Worm (Caenorhabditis elegans) whole organism, L4/young adult: Measurements from ENCODE around the gene C36C5.14.

ENCODE experiments used
- dao-5 ChIP-seq: sonication (generic microtip); optimal IDR thresholded peaks from 2 replicates; lab custom pipeline; 2016; ENCODE audit warnings: missing genotype, missing genetic modification characterization, moderate library complexity, missing compliant biosample characterization
- him-1 ChIP-seq: sonication (generic microtip); optimal IDR thresholded peaks from 2 replicates; lab custom pipeline; 2016; ENCODE audit warnings: missing genotype, missing genetic modification reagents, missing genetic modification characterization, missing compliant biosample characterization

- TF ChIP-seq dao-5 (tag; lab: Kevin White, UChicago) = no peak
- no peak for TF ChIP-seq him-1 (tag; lab: Kevin White, UChicago)
These were observed 26.9 kb downstream of the C36C5.14 start, which contains the start of the genes irld-3 and F02C9.1 for ce11 chrV:3138488-3138887.
